Fruit fly (Drosophila melanogaster): Measurements from ENCODE around the gene CG34382.

Gene CG34382

DNA sequence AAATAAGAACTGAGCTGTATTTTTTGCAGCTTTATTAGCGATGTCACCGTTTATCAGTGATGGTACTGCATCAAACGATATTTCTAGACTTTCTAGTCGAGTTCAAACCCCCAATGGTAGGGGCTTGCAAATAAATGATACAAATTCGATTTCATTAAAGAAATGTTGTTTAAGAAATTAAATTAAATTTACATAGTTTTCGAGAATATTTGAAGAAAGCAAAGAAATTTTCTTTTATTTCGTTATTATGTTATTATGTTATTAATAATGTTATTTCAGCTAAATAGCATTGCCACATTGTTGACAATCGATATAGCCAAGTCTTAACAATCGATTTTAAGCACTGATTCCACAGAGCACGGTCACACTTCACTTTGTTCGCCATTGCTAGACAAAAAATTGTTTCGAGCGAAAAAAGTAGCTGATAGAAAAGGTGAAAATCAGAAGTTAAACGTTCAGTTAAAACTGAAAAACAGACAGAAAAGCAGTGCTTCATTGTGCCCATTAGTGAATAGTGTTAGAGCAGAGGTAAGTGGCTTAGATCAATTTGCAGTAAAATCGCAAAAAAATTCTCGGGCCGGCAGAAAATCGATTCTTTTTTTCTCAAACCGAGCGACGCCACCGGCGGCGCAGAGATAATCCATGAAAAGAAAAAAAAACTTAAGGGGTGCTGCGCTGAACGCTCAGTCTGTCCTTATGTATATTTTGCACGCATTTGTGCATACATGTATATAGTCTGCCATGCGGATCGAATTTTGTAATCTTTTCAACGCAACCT lies 14.3 kb upstream of the CG34382 start, which contains the start of the genes iPLA2-VIA and Ciz1 (continued):
- TF ChIP-seq unpg (GFP tag; optimal IDR thresholded peaks at IDR 0.05) = no peak
- no peak for TF ChIP-seq ro (GFP tag; IDR thresholded peaks at IDR 0.05)
- TF ChIP-seq Scr (GFP tag; IDR thresholded peaks at IDR 0.05; ENCODE audit: partially characterized antibody) = peak; percentile 89
- no peak for TF ChIP-seq pan (optimal IDR thresholded peaks at IDR 0.05)
- TF ChIP-seq pan (GFP tag; optimal IDR thresholded peaks at IDR 0.05 in 1 of 2, IDR thresholded peaks at IDR 0.05 in 1 of 2) = no peak
- TF ChIP-seq tll (GFP tag; optimal IDR thresholded peaks at IDR 0.05) = peak; percentile 23 to 34
- no peak for TF ChIP-seq CG17568 (GFP tag; optimal IDR thresholded peaks at IDR 0.05)
- TF ChIP-seq Trl (optimal IDR thresholded peaks at IDR 0.05) = no peak
- no peak for TF ChIP-seq Trl (GFP tag; optimal IDR thresholded peaks at IDR 0.05)
- peak; percentile 62 for TF ChIP-seq Ets97D (GFP tag; optimal IDR thresholded peaks at IDR 0.05)
- TF ChIP-seq CkIIα-i1 (GFP tag; IDR thresholded peaks at IDR 0.05) = no peak
- TF ChIP-seq CG31441 (GFP tag; IDR thresholded peaks at IDR 0.05) = no peak
- peak; percentile 25 for TF ChIP-seq CG15696 (tag; optimal IDR thresholded peaks at IDR 0.05)
- peak; percentile 32; the same call in 1 of the 3 replicates for TF ChIP-seq mld (GFP tag; IDR thresholded peaks at IDR 0.05; ENCODE audit: partially characterized antibody)
- no peak for TF ChIP-seq CG1832 (GFP tag; optimal IDR thresholded peaks at IDR 0.05)
- TF ChIP-seq CG12219 (GFP tag; optimal IDR thresholded peaks at IDR 0.05) = no peak
- peak; percentile 29 for TF ChIP-seq tin (GFP tag; optimal IDR thresholded peaks at IDR 0.05)
- no peak for TF ChIP-seq salm (tag; optimal IDR thresholded peaks at IDR 0.05)
- TF ChIP-seq CG14860 (GFP tag; IDR thresholded peaks at IDR 0.05; ENCODE audit: partially characterized antibody) = peak; percentile 64; the same call in 2 of the 3 replicates
- no peak for TF ChIP-seq pfk (GFP tag; optimal IDR thresholded peaks at IDR 0.05)
- no peak for TF ChIP-seq CG15601 (tag; optimal IDR thresholded peaks at IDR 0.05)
- TF ChIP-seq nom (GFP tag; optimal IDR thresholded peaks at IDR 0.05) = peak; percentile 16
- peak; percentile 25 for TF ChIP-seq CG33213 (GFP tag; optimal IDR thresholded peaks at IDR 0.05)
- no peak for TF ChIP-seq CG11695 (GFP tag; IDR thresholded peaks at IDR 0.05)
- no peak for TF ChIP-seq CG13296 (GFP tag; optimal IDR thresholded peaks at IDR 0.05)
- TF ChIP-seq CG1529 (GFP tag; optimal IDR thresholded peaks at IDR 0.05) = no peak
- no peak for TF ChIP-seq CG17361 (GFP tag; IDR thresholded peaks at IDR 0.05)
- peak; percentile 20 for TF ChIP-seq Dp (GFP tag; optimal IDR thresholded peaks at IDR 0.05)
- TF ChIP-seq CG12391 (tag; optimal IDR thresholded peaks at IDR 0.05) = peak; percentile 34
- no peak for TF ChIP-seq Atf6 (GFP tag; IDR thresholded peaks at IDR 0.05)
- TF ChIP-seq CG4424 (GFP tag; optimal IDR thresholded peaks at IDR 0.05) = peak; percentile 32
- no peak for TF ChIP-seq CG4404 (GFP tag; IDR thresholded peaks at IDR 0.05)
- TF ChIP-seq sim (GFP tag; IDR thresholded peaks at IDR 0.05) = no peak
- no peak for TF ChIP-seq crol (GFP tag; IDR thresholded peaks at IDR 0.05)
- TF ChIP-seq CG11696 (GFP tag; IDR thresholded peaks at IDR 0.05) = no peak
- TF ChIP-seq CG7963 (GFP tag; IDR thresholded peaks at IDR 0.05; ENCODE audit: partially characterized antibody) = peak; percentile 47; the same call in 1 of the 3 replicates
- TF ChIP-seq sens (GFP tag) = peak; percentile 77
- no peak for TF ChIP-seq Meics (GFP tag; optimal IDR thresholded peaks at IDR 0.05)
- no peak for TF ChIP-seq CG3847 (GFP tag; IDR thresholded peaks at IDR 0.05)
- TF ChIP-seq CG10321 (GFP tag; IDR thresholded peaks at IDR 0.05) = no peak
- no peak for TF ChIP-seq CG13424 (tag; optimal IDR thresholded peaks at IDR 0.05)
- no peak for TF ChIP-seq bsh (GFP tag; optimal IDR thresholded peaks at IDR 0.05)
- TF ChIP-seq CG7372 (GFP tag; IDR thresholded peaks at IDR 0.05) = no peak
- TF ChIP-seq Chrac-16 (GFP tag; optimal IDR thresholded peaks at IDR 0.05) = no peak
- TF ChIP-seq corto (GFP tag; optimal IDR thresholded peaks at IDR 0.05) = no peak
- no peak for TF ChIP-seq prd (optimal IDR thresholded peaks at IDR 0.05)
- TF ChIP-seq prd (GFP tag; IDR thresholded peaks at IDR 0.05) = peak; percentile 45; the same call in 1 of the 3 replicates
- no peak for TF ChIP-seq cad (GFP tag; optimal IDR thresholded peaks at IDR 0.05)
- no peak for TF ChIP-seq CG13624 (GFP tag; optimal IDR thresholded peaks at IDR 0.05)
- no peak for TF ChIP-seq CG31365 (tag; optimal IDR thresholded peaks at IDR 0.05)
